Fruit fly (Drosophila melanogaster) whole organism, wandering third instar larva: ENCODE results near the gene CG2854.

ENCODE experiments used
- Abd-B ChIP-seq: fragments of >200 bp; optimal IDR thresholded peaks from 2 replicates; lab custom pipeline; 2017; ENCODE audit warnings: missing biosample characterization, missing genetic modification characterization
- CG32264 ChIP-seq: fragments of 200-800 bp; sonication (Bioruptor generic); optimal IDR thresholded peaks from 2 replicates; lab custom pipeline; 2016; ENCODE audit warnings: missing biosample characterization, missing genetic modification characterization
- CG9705 ChIP-seq: fragments of 200-800 bp; sonication (Bioruptor generic); optimal IDR thresholded peaks from 2 replicates; lab custom pipeline; 2018; ENCODE audit warnings: missing biosample characterization, mild to moderate bottlenecking, missing genetic modification characterization
- CrebA ChIP-seq: fragments of 200-800 bp; sonication (Bioruptor generic); optimal IDR thresholded peaks from 2 replicates; lab custom pipeline; 2016; ENCODE audit warnings: missing biosample characterization, mild to moderate bottlenecking, missing genetic modification characterization, borderline replicate concordance
- Dfd ChIP-seq: fragments of >200 bp; optimal IDR thresholded peaks from 2 replicates; lab custom pipeline; 2017; ENCODE audit warnings: missing biosample characterization, missing genetic modification characterization
- Dif ChIP-seq: fragments of 200-275, 200-300 bp; sonication (Bioruptor generic); optimal IDR thresholded peaks from 2 replicates; lab custom pipeline; 2018; ENCODE audit warnings: missing biosample characterization, missing genetic modification characterization; ENCODE audit not compliant: partially characterized antibody
- GATAd ChIP-seq: sonication (Bioruptor generic); optimal IDR thresholded peaks from 2 replicates; lab custom pipeline; 2016; ENCODE audit warnings: missing biosample characterization, missing genetic modification characterization
- HLH106 ChIP-seq: fragments of 200-800 bp; optimal IDR thresholded peaks from 3 replicates; lab custom pipeline; 2019; ENCODE audit warnings: missing biosample characterization, mild to moderate bottlenecking, missing genetic modification characterization, moderate library complexity
- Hnf4 ChIP-seq: fragments of 200-800 bp; sonication (Bioruptor generic); optimal IDR thresholded peaks from 2 replicates; lab custom pipeline; 2016; ENCODE audit warnings: missing biosample characterization, mild to moderate bottlenecking, missing genetic modification characterization
- Hr78 ChIP-seq: fragments of >200 bp; optimal IDR thresholded peaks from 2 replicates; lab custom pipeline; 2017; ENCODE audit warnings: missing biosample characterization, missing genetic modification characterization
- Hr83 ChIP-seq: fragments of 200-300 bp; sonication (Bioruptor generic); optimal IDR thresholded peaks from 2 replicates; lab custom pipeline; 2016; ENCODE audit warnings: missing biosample characterization, mild to moderate bottlenecking, missing genetic modification characterization, moderate library complexity; ENCODE audit not compliant: poor library complexity, severe bottlenecking
- Jra ChIP-seq: sonication (Bioruptor generic); optimal IDR thresholded peaks from 2 replicates; lab custom pipeline; 2016; ENCODE audit warnings: missing biosample characterization, missing genetic modification characterization
- Mio ChIP-seq: sonication (Bioruptor generic); optimal IDR thresholded peaks from 2 replicates; lab custom pipeline; 2016; ENCODE audit warnings: missing biosample characterization, missing genetic modification characterization
- Myc ChIP-seq: fragments of >200 bp; optimal IDR thresholded peaks from 2 replicates; lab custom pipeline; 2017
- N ChIP-seq: fragments of >200 bp; optimal IDR thresholded peaks from 2 replicates; lab custom pipeline; 2018; ENCODE audit warnings: missing biosample characterization, missing external identifiers, missing genetic modification characterization
- OdsH ChIP-seq: fragments of 200-800 bp; sonication (Bioruptor generic); optimal IDR thresholded peaks from 2 replicates; lab custom pipeline; 2016; ENCODE audit warnings: missing biosample characterization, mild to moderate bottlenecking, missing genetic modification characterization
- Rel ChIP-seq, 2 experiments: fragments of 200-800 bp; sonication (Bioruptor generic) in 1 of 2; optimal IDR thresholded peaks; 2 replicates in 1 of 2; 3 replicates in 1 of 2; lab custom pipeline; 2016 to 2019; ENCODE audit warnings: mild to moderate bottlenecking in 2 of 2, missing biosample characterization in 2 of 2, missing genetic modification characterization in 2 of 2, moderate library complexity in 1 of 2
- Sp1 ChIP-seq: fragments of 200-800 bp; sonication (Bioruptor generic); optimal IDR thresholded peaks from 3 replicates; lab custom pipeline; 2019; ENCODE audit warnings: missing biosample characterization, mild to moderate bottlenecking, missing genetic modification characterization, moderate library complexity
- Vsx2 ChIP-seq: fragments of 200-300, 225-300 bp; sonication (Bioruptor generic); optimal IDR thresholded peaks from 2 replicates; lab custom pipeline; 2018; ENCODE audit warnings: missing biosample characterization, missing genetic modification characterization; ENCODE audit not compliant: partially characterized antibody
- br ChIP-seq: fragments of 200-800 bp; sonication (Bioruptor generic); optimal IDR thresholded peaks from 2 replicates; lab custom pipeline; 2016; ENCODE audit warnings: missing biosample characterization, missing genetic modification characterization
- brk ChIP-seq: fragments of 200-800 bp; sonication (Bioruptor generic); optimal IDR thresholded peaks from 2 replicates; lab custom pipeline; 2016; ENCODE audit warnings: missing biosample characterization, mild to moderate bottlenecking, missing genetic modification characterization
- dl ChIP-seq, 2 experiments: fragments of 175-275, 200-275 bp in 1 of 2; fragments of 200-275 bp in 1 of 2; sonication (Bioruptor generic); optimal IDR thresholded peaks; lab custom pipeline; 2018; ENCODE audit warnings: mild to moderate bottlenecking in 2 of 2, missing biosample characterization in 2 of 2, missing genetic modification characterization in 2 of 2, moderate library complexity in 2 of 2; ENCODE audit not compliant: partially characterized antibody in 2 of 2, insufficient read depth in 1 of 2
- dmrt93B ChIP-seq: fragments of 200-800 bp; sonication (Bioruptor generic); optimal IDR thresholded peaks from 2 replicates; lab custom pipeline; 2018; ENCODE audit warnings: missing biosample characterization, mild to moderate bottlenecking, missing genetic modification characterization
- dsf ChIP-seq: sonication (Bioruptor generic); optimal IDR thresholded peaks from 2 replicates; lab custom pipeline; 2016; ENCODE audit warnings: missing biosample characterization, missing genetic modification characterization, borderline replicate concordance
- ey ChIP-seq: fragments of 200-800 bp; sonication (Bioruptor generic); optimal IDR thresholded peaks from 2 replicates; lab custom pipeline; 2016; ENCODE audit warnings: missing biosample characterization, missing genetic modification characterization
- foxo ChIP-seq, 2 experiments: fragments of 200-800 bp; sonication (Bioruptor generic); optimal IDR thresholded peaks; 2 replicates in 1 of 2; 3 replicates in 1 of 2; lab custom pipeline; 2016 to 2017; ENCODE audit warnings: missing biosample characterization in 2 of 2, missing genetic modification characterization in 2 of 2
- fru ChIP-seq: fragments of 200-800 bp; sonication (Bioruptor generic); optimal IDR thresholded peaks from 3 replicates; lab custom pipeline; 2016; ENCODE audit warnings: missing biosample characterization, mild to moderate bottlenecking, missing genetic modification characterization
- h ChIP-seq: fragments of 200-800 bp; sonication (Bioruptor generic); optimal IDR thresholded peaks from 3 replicates; lab custom pipeline; 2016; ENCODE audit warnings: missing biosample characterization, mild to moderate bottlenecking, missing genetic modification characterization
- jim ChIP-seq: fragments of 175-275, 200-325 bp; sonication (Bioruptor generic); optimal IDR thresholded peaks from 2 replicates; lab custom pipeline; 2016; ENCODE audit warnings: missing biosample characterization, mild to moderate bottlenecking, missing genetic modification characterization
- lola ChIP-seq: fragments of >200 bp; optimal IDR thresholded peaks from 2 replicates; lab custom pipeline; 2017; ENCODE audit warnings: missing biosample characterization, missing genetic modification characterization
- pan ChIP-seq: fragments of >200 bp; optimal IDR thresholded peaks from 2 replicates; lab custom pipeline; 2017
- psq ChIP-seq: fragments of 200-800 bp; sonication (Bioruptor generic); optimal IDR thresholded peaks from 3 replicates; lab custom pipeline; 2017; ENCODE audit warnings: missing biosample characterization, mild to moderate bottlenecking, missing genetic modification characterization, moderate library complexity
- rgr ChIP-seq: fragments of 200-800 bp; sonication (Bioruptor generic); optimal IDR thresholded peaks from 3 replicates; lab custom pipeline; 2016; ENCODE audit warnings: missing biosample characterization, mild to moderate bottlenecking, missing genetic modification characterization
- sage ChIP-seq: fragments of 200-800 bp; sonication (Bioruptor generic); optimal IDR thresholded peaks from 2 replicates; lab custom pipeline; 2016; ENCODE audit warnings: missing biosample characterization, mild to moderate bottlenecking, missing genetic modification characterization
- sv ChIP-seq: fragments of 200-800 bp; sonication (Bioruptor generic); optimal IDR thresholded peaks from 3 replicates; lab custom pipeline; 2016; ENCODE audit warnings: missing biosample characterization, missing genetic modification characterization
- tai ChIP-seq: sonication (Bioruptor generic); optimal IDR thresholded peaks from 2 replicates; lab custom pipeline; 2016; ENCODE audit warnings: missing biosample characterization, missing genetic modification characterization
- usp ChIP-seq: fragments of >200 bp; optimal IDR thresholded peaks from 2 replicates; lab custom pipeline; 2017; ENCODE audit warnings: missing biosample characterization, missing genetic modification characterization
- woc ChIP-seq: sonication (Bioruptor generic); optimal IDR thresholded peaks from 2 replicates; lab custom pipeline; 2016; ENCODE audit warnings: missing biosample characterization, mild to moderate bottlenecking, missing genetic modification characterization

Gene CG2854

DNA sequence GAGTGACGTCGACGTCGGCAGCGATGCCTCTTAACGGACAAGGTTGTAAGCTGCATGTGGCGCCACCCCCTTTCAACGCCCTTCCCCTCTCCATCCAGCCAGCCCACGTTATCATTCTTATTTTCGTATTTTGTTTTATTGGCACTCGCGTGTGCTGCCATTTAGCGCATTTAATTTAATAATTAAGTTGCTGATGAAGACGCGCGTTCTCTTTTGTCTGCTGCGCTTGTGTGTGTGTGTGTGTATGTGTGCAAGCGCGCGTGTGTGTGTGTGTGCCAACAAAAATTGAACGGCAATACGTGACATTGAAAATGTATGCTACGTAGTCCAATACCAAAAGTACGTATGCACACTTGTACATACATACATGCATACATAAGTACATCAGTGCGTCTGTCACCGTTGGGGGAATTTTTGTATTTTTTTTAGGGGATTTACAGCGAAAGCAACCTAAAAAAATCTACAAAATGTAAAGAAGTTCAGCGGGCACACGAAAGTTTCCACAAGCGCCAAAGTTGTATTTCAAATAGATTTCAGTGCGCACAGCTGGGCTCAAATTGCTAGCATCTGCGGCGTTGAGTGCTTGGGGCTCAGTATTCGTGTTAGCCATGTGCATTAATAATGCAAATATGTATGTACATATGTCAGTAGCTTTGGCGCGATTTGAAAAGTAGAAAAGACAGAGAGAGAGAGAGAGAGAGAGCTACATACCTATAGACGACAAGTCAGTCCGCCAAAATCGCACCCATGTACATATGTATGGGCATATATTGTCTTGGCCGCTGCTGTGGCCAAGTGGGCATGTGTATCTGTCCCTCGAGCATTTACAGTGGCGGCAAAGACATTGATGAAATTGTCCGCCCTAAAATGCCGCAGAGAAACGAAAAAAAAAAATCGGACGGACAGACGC is 25.1 kb upstream of the CG2854 start:
- TF ChIP-seq woc (GFP tag; lab: Kevin White, UChicago) (peak; percentile 39), CG9705 (GFP tag; lab: Kevin White, UChicago) (peak; percentile 31), Vsx2 (GFP tag; lab: Kevin White, UChicago) (no peak), usp (GFP tag; lab: Kevin White, UChicago) (no peak), CG32264 (peak; percentile 59), N (GFP tag; lab: Kevin White, UChicago) (no peak), Sp1 (GFP tag; lab: Kevin White, UChicago) (peak; percentile 63), br (peak; percentile 66), Myc (lab: Kevin White, UChicago) (no peak), HLH106 (peak; percentile 72), Mio (GFP tag; lab: Kevin White, UChicago) (no peak), ey (GFP tag; lab: Kevin White, UChicago) (peak; percentile 68), dsf (GFP tag; lab: Kevin White, UChicago) (no peak), tai (GFP tag; lab: Kevin White, UChicago) (no peak), Dif (GFP tag; lab: Kevin White, UChicago) (no peak), CrebA (peak; percentile 30), lola (no peak), brk (GFP tag; lab: Kevin White, UChicago) (no peak), jim (no peak), h (GFP tag; lab: Kevin White, UChicago) (peak; percentile 65), dl (GFP tag; optimal IDR thresholded peaks at IDR 0.05; lab: Kevin White, UChicago; ENCODE audit: insufficient read depth in 1 of 2, partially characterized antibody in 2 of 2) (peak in 1 of 2 experiments; percentile 13), Hr78 (GFP tag; lab: Kevin White, UChicago) (no peak), Jra (GFP tag; lab: Kevin White, UChicago) (peak; percentile 21), Hnf4 (peak; percentile 24), pan (lab: Kevin White, UChicago) (no peak), rgr (peak; percentile 72), fru (GFP tag; lab: Kevin White, UChicago) (peak; percentile 79), sage (GFP tag; lab: Kevin White, UChicago) (no peak), Abd-B (no peak), GATAd (GFP tag; lab: Kevin White, UChicago) (no peak), dmrt93B (peak; percentile 70), OdsH (GFP tag; lab: Kevin White, UChicago) (peak; percentile 59), foxo (GFP tag; optimal IDR thresholded peaks at IDR 0.05; lab: Kevin White, UChicago) (peak; percentile 16 to 79), sv (peak; percentile 62), psq (GFP tag; lab: Kevin White, UChicago) (peak; percentile 62), Rel (GFP tag; optimal IDR thresholded peaks at IDR 0.05; lab: Kevin White, UChicago) (no peak), Rel (tag; optimal IDR thresholded peaks at IDR 0.05; lab: Kevin White, UChicago) (peak; percentile 95), Dfd (GFP tag; lab: Kevin White, UChicago) (no peak), Hr83 (GFP tag; lab: Kevin White, UChicago) (no peak)

DNA sequence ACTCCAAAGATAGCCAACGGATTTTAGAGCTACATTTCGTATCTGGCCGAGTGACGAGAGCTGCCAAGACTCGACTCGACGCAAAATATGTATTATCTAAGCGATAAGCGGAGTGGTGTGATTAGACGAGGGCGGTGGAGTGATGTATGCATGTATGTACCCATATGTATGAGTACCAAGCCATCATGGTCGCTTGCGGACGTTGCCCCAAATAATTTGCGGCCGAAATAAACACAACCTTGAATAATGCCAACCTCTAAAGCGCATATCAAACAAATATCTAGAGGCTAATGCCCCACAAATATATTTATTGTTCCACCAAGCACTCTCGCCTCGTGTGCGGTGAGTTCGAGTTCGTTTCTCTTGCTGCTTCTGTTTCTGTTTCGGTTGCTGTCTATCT is 24.1 kb upstream of the CG2854 start:
- peak; percentile 29 for TF ChIP-seq Hr83 (GFP tag; lab: Kevin White, UChicago)
- TF ChIP-seq Hnf4: peak; percentile 10
- no peak for TF ChIP-seq usp (GFP tag; lab: Kevin White, UChicago)
- TF ChIP-seq h (GFP tag; lab: Kevin White, UChicago): peak; percentile 26
- TF ChIP-seq Rel (GFP tag; optimal IDR thresholded peaks at IDR 0.05; lab: Kevin White, UChicago): no peak
- peak; percentile 10 for TF ChIP-seq Rel (tag; optimal IDR thresholded peaks at IDR 0.05; lab: Kevin White, UChicago)
- TF ChIP-seq Vsx2 (GFP tag; lab: Kevin White, UChicago): no peak
